Worm (Caenorhabditis elegans) whole organism, L4/young adult: Measurements from ENCODE around the gene C27A7.6.

Experiments used
- W03F9.2 ChIP-seq: fragments of 150-350 bp; optimal IDR thresholded peaks from 2 replicates; lab custom pipeline; 2014; ENCODE audit warnings: missing biosample characterization, missing genetic modification characterization
- dao-5 ChIP-seq: sonication (generic microtip); optimal IDR thresholded peaks from 2 replicates; lab custom pipeline; 2016; ENCODE audit warnings: missing genotype, missing genetic modification characterization, moderate library complexity, missing compliant biosample characterization

- TF ChIP-seq dao-5 (tag; lab: Kevin White, UChicago): no peak
- TF ChIP-seq W03F9.2 (tag; lab: Kevin White, UChicago): no peak
Observed at ce11 chrV:12115150-12115549, 15.4 kb downstream of the C27A7.6 start.
